Fruit fly (Drosophila melanogaster) whole organism, embryonic: ENCODE data around the gene CG14511.

Experiments used
- Abd-B ChIP-seq: fragments of 200-800 bp; sonication (Bioruptor generic); optimal IDR thresholded peaks from 2 replicates; lab custom pipeline; 2018; ENCODE audit warnings: missing biosample characterization, mild to moderate bottlenecking, missing genetic modification characterization, moderate library complexity
- Adf1 ChIP-seq: fragments of 200-800 bp; sonication (Bioruptor generic); IDR thresholded peaks from 2 replicates; pipeline ENCODE4 v1.3.6; 2022; ENCODE audit warnings: missing biosample characterization, missing genetic modification characterization
- CG12155 ChIP-seq: fragments of 200-800 bp; sonication (Bioruptor generic); optimal IDR thresholded peaks from 3 replicates; lab custom pipeline; 2016; ENCODE audit warnings: missing biosample characterization, missing genetic modification characterization
- CG12942 ChIP-seq: fragments of 200-800 bp; sonication (Bioruptor generic); optimal IDR thresholded peaks from 3 replicates; lab custom pipeline; 2016; ENCODE audit warnings: missing biosample characterization, missing genetic modification characterization
- CG14860 ChIP-seq: fragments of 200-800 bp; sonication (Bioruptor generic); IDR thresholded peaks from 3 replicates; pipeline ENCODE4 v1.3.6; 2022; ENCODE audit warnings: missing biosample characterization, missing genetic modification characterization; ENCODE audit not compliant: partially characterized antibody
- CG14965 ChIP-seq: fragments of 200-800 bp; sonication (Bioruptor generic); optimal IDR thresholded peaks from 2 replicates; lab custom pipeline; 2016; ENCODE audit warnings: missing biosample characterization, missing genetic modification characterization, borderline replicate concordance
- CG1603 ChIP-seq: fragments of 200-800 bp; sonication (Bioruptor generic); optimal IDR thresholded peaks from 2 replicates; lab custom pipeline; 2019; ENCODE audit warnings: missing biosample characterization, mild to moderate bottlenecking, missing genetic modification characterization, moderate library complexity
- CG16815 ChIP-seq: fragments of 200-800 bp; sonication (Bioruptor generic); optimal IDR thresholded peaks from 3 replicates; lab custom pipeline; 2017; ENCODE audit warnings: missing biosample characterization, mild to moderate bottlenecking, missing genetic modification characterization
- CG17912 ChIP-seq: fragments of 200-800 bp; sonication (Bioruptor generic); optimal IDR thresholded peaks from 2 replicates; lab custom pipeline; 2018; ENCODE audit warnings: missing biosample characterization, mild to moderate bottlenecking, missing genetic modification characterization
- CG2120 ChIP-seq: fragments of 200-800 bp; sonication (Bioruptor generic); optimal IDR thresholded peaks from 3 replicates; lab custom pipeline; 2016; ENCODE audit warnings: missing biosample characterization, missing genetic modification characterization
- CG2678 ChIP-seq: fragments of 200-800 bp; sonication (Bioruptor generic); optimal IDR thresholded peaks from 3 replicates; lab custom pipeline; 2019; ENCODE audit warnings: missing biosample characterization, mild to moderate bottlenecking, missing genetic modification characterization, moderate library complexity
- CG3065 ChIP-seq: fragments of 200-800 bp; sonication (Bioruptor generic); optimal IDR thresholded peaks from 2 replicates; lab custom pipeline; 2016; ENCODE audit warnings: missing biosample characterization, missing genetic modification characterization
- CG3281 ChIP-seq: fragments of 200-800 bp; sonication (Bioruptor generic); optimal IDR thresholded peaks from 3 replicates; lab custom pipeline; 2017; ENCODE audit warnings: missing biosample characterization, mild to moderate bottlenecking, missing genetic modification characterization
- CG3726 ChIP-seq: fragments of 200-800 bp; sonication (Bioruptor generic); IDR thresholded peaks from 3 replicates; pipeline ENCODE4, ENCODE4 v1.3.6; 2022; ENCODE audit warnings: missing biosample characterization, missing genetic modification characterization
- CG3838 ChIP-seq: fragments of 200-800 bp; sonication (Bioruptor generic); optimal IDR thresholded peaks from 3 replicates; lab custom pipeline; 2016; ENCODE audit warnings: missing biosample characterization, missing genetic modification characterization
- CG4360 ChIP-seq: fragments of 200-800 bp; sonication (Bioruptor generic); IDR thresholded peaks from 2 replicates; pipeline ENCODE4 v1.3.6; 2022; ENCODE audit warnings: missing biosample characterization, missing genetic modification characterization
- CG4820 ChIP-seq: fragments of 200-800 bp; sonication (Bioruptor generic); optimal IDR thresholded peaks from 3 replicates; lab custom pipeline; 2016; ENCODE audit warnings: missing biosample characterization, missing genetic modification characterization
- CG4854 ChIP-seq: fragments of 200-800 bp; sonication (Bioruptor generic); optimal IDR thresholded peaks from 2 replicates; lab custom pipeline; 2016; ENCODE audit warnings: missing biosample characterization, missing genetic modification characterization, inconsistent platforms
- CG5180 ChIP-seq: fragments of 200-800 bp; sonication (Bioruptor generic); optimal IDR thresholded peaks from 3 replicates; lab custom pipeline; 2017; ENCODE audit warnings: missing biosample characterization, missing genetic modification characterization, mild to moderate bottlenecking, moderate library complexity, missing genetic modification reagents
- CG8388 ChIP-seq: fragments of 200-800 bp; sonication (Bioruptor generic); optimal IDR thresholded peaks from 2 replicates; lab custom pipeline; 2019; ENCODE audit warnings: missing biosample characterization, mild to moderate bottlenecking, missing genetic modification characterization, moderate library complexity
- CG8924 ChIP-seq: fragments of 200-800 bp; optimal IDR thresholded peaks from 3 replicates; lab custom pipeline; 2019; ENCODE audit warnings: missing biosample characterization, mild to moderate bottlenecking, missing genetic modification characterization, moderate library complexity
- CG9609 ChIP-seq: fragments of 200-800 bp; sonication (Bioruptor generic); optimal IDR thresholded peaks from 3 replicates; lab custom pipeline; 2016; ENCODE audit warnings: missing biosample characterization, missing genetic modification characterization
- CG9817 ChIP-seq: fragments of 200-800 bp; sonication (Bioruptor generic); optimal IDR thresholded peaks from 2 replicates; lab custom pipeline; 2018; ENCODE audit warnings: missing biosample characterization, mild to moderate bottlenecking, missing genetic modification characterization, moderate library complexity
- CTCF ChIP-seq: fragments of 200-800 bp; sonication (Bioruptor generic); optimal IDR thresholded peaks from 2 replicates; lab custom pipeline; 2017; ENCODE audit warnings: missing biosample characterization, mild to moderate bottlenecking, missing genetic modification characterization, moderate library complexity
- Dbx ChIP-seq: fragments of 200-800 bp; sonication (Bioruptor generic); IDR thresholded peaks from 3 replicates; pipeline ENCODE4 v1.3.6; 2022; ENCODE audit warnings: missing biosample characterization, missing genetic modification characterization
- Dp ChIP-seq: fragments of 200-800 bp; sonication (Bioruptor generic); optimal IDR thresholded peaks from 2 replicates; lab custom pipeline; 2018; ENCODE audit warnings: missing biosample characterization, mild to moderate bottlenecking, missing genetic modification characterization, moderate library complexity
- E2f1 ChIP-seq: fragments of 200-800 bp; sonication (Bioruptor generic); IDR thresholded peaks from 2 replicates; pipeline ENCODE4 v1.3.6; 2022; ENCODE audit warnings: missing biosample characterization, missing genetic modification characterization
- HLH54F ChIP-seq: fragments of 200-800 bp; sonication (Bioruptor generic); optimal IDR thresholded peaks from 3 replicates; lab custom pipeline; 2016; ENCODE audit warnings: missing biosample characterization, missing genetic modification characterization
- Jarid2 ChIP-seq: fragments of 200-800 bp; sonication (Bioruptor generic); optimal IDR thresholded peaks from 3 replicates; lab custom pipeline; 2017; ENCODE audit warnings: mild to moderate bottlenecking, missing biosample characterization, missing genetic modification reagents, missing genetic modification characterization
- Mad ChIP-seq: fragments of 200-800 bp; sonication (Bioruptor generic); optimal IDR thresholded peaks from 2 replicates; lab custom pipeline; 2016; ENCODE audit warnings: missing biosample characterization, missing genetic modification characterization
- Pdp1 ChIP-seq, 2 experiments: fragments of 200-800 bp; sonication (Bioruptor generic); optimal IDR thresholded peaks; 3 replicates each; lab custom pipeline; 2016; ENCODE audit warnings: missing biosample characterization in 2 of 2, missing genetic modification characterization in 2 of 2, mild to moderate bottlenecking in 1 of 2, moderate library complexity in 1 of 2
- Rfx ChIP-seq: fragments of 200-800 bp; sonication (Bioruptor generic); IDR thresholded peaks from 2 replicates; pipeline ENCODE4 v1.3.6; 2022; ENCODE audit warnings: missing biosample characterization, missing genetic modification characterization
- Ssrp ChIP-seq: fragments of 200-800 bp; sonication (Bioruptor generic); optimal IDR thresholded peaks from 2 replicates; lab custom pipeline; 2018; ENCODE audit warnings: missing biosample characterization, mild to moderate bottlenecking, missing genetic modification characterization, moderate library complexity
- disco-r ChIP-seq: fragments of 200-800 bp; sonication (Bioruptor generic); optimal IDR thresholded peaks from 2 replicates; lab custom pipeline; 2016; ENCODE audit warnings: missing biosample characterization, missing genetic modification characterization
- en ChIP-seq: fragments of 200-800 bp; sonication (Bioruptor generic); optimal IDR thresholded peaks from 2 replicates; lab custom pipeline; 2016; ENCODE audit warnings: missing biosample characterization, missing genetic modification characterization
- gcm ChIP-seq: fragments of 200-800 bp; sonication (Bioruptor generic); optimal IDR thresholded peaks from 2 replicates; lab custom pipeline; 2019; ENCODE audit warnings: missing biosample characterization, mild to moderate bottlenecking, missing genetic modification characterization, moderate library complexity
- gfzf ChIP-seq: fragments of 200-800 bp; sonication (Bioruptor generic); optimal IDR thresholded peaks from 2 replicates; lab custom pipeline; 2016; ENCODE audit warnings: missing biosample characterization, mild to moderate bottlenecking, missing genetic modification characterization, moderate library complexity
- hb ChIP-seq: fragments of 200-800 bp; sonication (Bioruptor generic); IDR thresholded peaks from 3 replicates; pipeline ENCODE4 v1.3.6; 2022; ENCODE audit warnings: missing biosample characterization, missing genetic modification characterization; ENCODE audit not compliant: partially characterized antibody
- ken ChIP-seq: fragments of 200-800 bp; sonication (Bioruptor generic); IDR thresholded peaks from 3 replicates; pipeline ENCODE4 v1.3.6; 2022; ENCODE audit warnings: missing biosample characterization, missing genetic modification characterization
- lilli ChIP-seq: fragments of 200-800 bp; sonication (Bioruptor generic); optimal IDR thresholded peaks from 3 replicates; lab custom pipeline; 2016; ENCODE audit warnings: missing biosample characterization, missing genetic modification characterization
- peb ChIP-seq: fragments of 200-800 bp; sonication (Bioruptor generic); IDR thresholded peaks from 2 replicates; pipeline ENCODE4 v1.3.6; 2022; ENCODE audit warnings: missing biosample characterization, missing genetic modification characterization
- phol ChIP-seq: fragments of 200-800 bp; sonication (Bioruptor generic); optimal IDR thresholded peaks from 3 replicates; lab custom pipeline; 2018; ENCODE audit warnings: missing biosample characterization, mild to moderate bottlenecking, missing genetic modification characterization, moderate library complexity
- pros ChIP-seq: fragments of 200-800 bp; sonication (Bioruptor generic); optimal IDR thresholded peaks from 3 replicates; lab custom pipeline; 2019; ENCODE audit warnings: missing biosample characterization, mild to moderate bottlenecking, missing genetic modification characterization, moderate library complexity
- repo ChIP-seq: fragments of 200-800 bp; sonication (Bioruptor generic); optimal IDR thresholded peaks from 2 replicates; lab custom pipeline; 2016; ENCODE audit warnings: missing biosample characterization, missing genetic modification characterization
- row ChIP-seq: fragments of 200-800 bp; sonication (Bioruptor generic); IDR thresholded peaks from 3 replicates; pipeline ENCODE4 v1.3.6; 2022; ENCODE audit warnings: missing biosample characterization, missing genetic modification characterization
- stc ChIP-seq: fragments of 200-800 bp; sonication (Bioruptor generic); IDR thresholded peaks from 2 replicates; pipeline ENCODE4 v1.3.6; 2022; ENCODE audit warnings: missing biosample characterization, missing genetic modification characterization
- toy ChIP-seq: fragments of 200-800 bp; sonication (Bioruptor generic); IDR thresholded peaks from 2 replicates; pipeline ENCODE4 v1.3.6; 2022; ENCODE audit warnings: missing biosample characterization, missing genetic modification characterization
- tup ChIP-seq: fragments of 200-800 bp; sonication (Bioruptor generic); optimal IDR thresholded peaks from 2 replicates; lab custom pipeline; 2016; ENCODE audit warnings: missing biosample characterization, mild to moderate bottlenecking, missing genetic modification characterization, moderate library complexity
- unpg ChIP-seq: fragments of 200-800 bp; sonication (Bioruptor generic); optimal IDR thresholded peaks from 3 replicates; lab custom pipeline; 2018; ENCODE audit warnings: missing biosample characterization, mild to moderate bottlenecking, missing genetic modification characterization, moderate library complexity
- zen2 ChIP-seq: fragments of 200-800 bp; sonication (Bioruptor generic); IDR thresholded peaks from 3 replicates; pipeline ENCODE4 v1.3.6; 2022; ENCODE audit warnings: missing biosample characterization, missing genetic modification characterization; ENCODE audit not compliant: partially characterized antibody
- zf30C ChIP-seq: fragments of 200-800 bp; sonication (Bioruptor generic); optimal IDR thresholded peaks from 3 replicates; lab custom pipeline; 2018; ENCODE audit warnings: missing biosample characterization, mild to moderate bottlenecking, missing genetic modification characterization

The CG14511 gene

DNA sequence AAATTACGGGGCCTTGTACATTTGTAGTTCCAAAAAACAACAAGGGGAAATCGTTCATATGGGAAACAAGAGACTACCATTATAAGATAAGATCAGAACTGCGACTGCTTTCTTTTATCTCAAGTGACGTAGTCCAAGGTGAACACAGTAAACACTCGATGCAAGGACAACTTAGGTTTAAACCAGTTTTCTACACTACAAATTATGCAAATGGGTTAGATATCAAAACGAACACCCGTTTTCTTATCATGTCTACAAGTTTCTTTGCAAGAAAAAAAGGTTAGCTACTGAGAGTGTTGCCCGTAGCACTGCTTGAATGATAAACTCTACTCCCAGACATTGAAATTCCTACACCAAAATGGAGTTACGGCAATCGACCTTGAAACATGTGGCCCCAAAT, 22.6 kb downstream of the CG14511 start (continued):
- no peak for TF ChIP-seq tup (GFP tag; lab: Kevin White, UChicago)
- no peak for TF ChIP-seq Mad (GFP tag; lab: Kevin White, UChicago)
- no peak for TF ChIP-seq CG4854
- peak; percentile 68 for TF ChIP-seq E2f1 (GFP tag; lab: Robert Waterston, UW)
- TF ChIP-seq CG1603 (tag; lab: Kevin White, UChicago), result peak; percentile 86
- no peak for TF ChIP-seq zf30C (GFP tag; lab: Kevin White, UChicago)
- no peak for TF ChIP-seq Adf1
- TF ChIP-seq CG5180, result no peak
- no peak for TF ChIP-seq CG3065
- no peak for TF ChIP-seq CTCF (GFP tag; lab: Kevin White, UChicago)
- peak; percentile 71 for TF ChIP-seq CG2120 (GFP tag; lab: Kevin White, UChicago)
- TF ChIP-seq Abd-B, result peak; percentile 53
- TF ChIP-seq CG14965, result no peak
- peak; percentile 58 for TF ChIP-seq CG8924
- TF ChIP-seq Rfx (GFP tag; lab: Robert Waterston, UW), result peak; percentile 84
- TF ChIP-seq CG9609 (GFP tag; lab: Kevin White, UChicago), result peak; percentile 4
- TF ChIP-seq HLH54F (GFP tag; lab: Kevin White, UChicago), result peak; percentile 52
- peak; percentile 72 for TF ChIP-seq CG2678 (tag; lab: Kevin White, UChicago)
- TF ChIP-seq ken (GFP tag; lab: Robert Waterston, UW), result peak; percentile 87
- TF ChIP-seq stc (GFP tag; lab: Robert Waterston, UW), result peak; percentile 72
- TF ChIP-seq hb (GFP tag; lab: Robert Waterston, UW), result no peak
- TF ChIP-seq phol (tag; lab: Kevin White, UChicago), result peak; percentile 70
- peak; percentile 49 for TF ChIP-seq CG4820 (GFP tag; lab: Kevin White, UChicago)
- TF ChIP-seq en (GFP tag; lab: Kevin White, UChicago), result peak; percentile 18
- TF ChIP-seq CG12155, result peak; percentile 62
- peak; percentile 48; the same call in 1 of the 2 replicates for TF ChIP-seq peb (GFP tag; lab: Robert Waterston, UW)
- 0 out of 3 replicates have a peak, but pooled peaks have one; percentile 56 for TF ChIP-seq CG3726 (GFP tag; lab: Robert Waterston, UW)
- TF ChIP-seq Ssrp, result peak; percentile 41
- TF ChIP-seq gfzf (GFP tag; lab: Kevin White, UChicago), result no peak
- no peak for TF ChIP-seq CG4360 (GFP tag; lab: Robert Waterston, UW)
- peak; percentile 71 for TF ChIP-seq CG8388 (GFP tag; lab: Kevin White, UChicago)
- no peak for TF ChIP-seq pros
- peak; percentile 78 for TF ChIP-seq unpg (GFP tag; lab: Kevin White, UChicago)
- peak; percentile 54 for TF ChIP-seq CG16815 (GFP tag; lab: Kevin White, UChicago)
- TF ChIP-seq Pdp1 (GFP tag; optimal IDR thresholded peaks at IDR 0.05; lab: Kevin White, UChicago), result peak; percentile 69 to 76
- no peak for TF ChIP-seq CG14860 (GFP tag; lab: Robert Waterston, UW)
- TF ChIP-seq zen2 (GFP tag; lab: Robert Waterston, UW), result no peak
- peak; percentile 77 for TF ChIP-seq row
- no peak for TF ChIP-seq CG3838 (GFP tag; lab: Kevin White, UChicago)
- no peak for TF ChIP-seq toy
- TF ChIP-seq CG9817 (tag; lab: Kevin White, UChicago), result peak; percentile 57
- peak; percentile 26 for TF ChIP-seq CG12942 (GFP tag; lab: Kevin White, UChicago)
- peak; percentile 68; the same call in 2 of the 3 replicates for TF ChIP-seq Dbx (GFP tag; lab: Robert Waterston, UW)
- peak; percentile 24 for TF ChIP-seq repo (GFP tag; lab: Kevin White, UChicago)
- peak; percentile 71 for TF ChIP-seq lilli (GFP tag; lab: Kevin White, UChicago)
- peak; percentile 39 for TF ChIP-seq CG3281 (GFP tag; lab: Kevin White, UChicago)
- no peak for TF ChIP-seq Dp (GFP tag; lab: Kevin White, UChicago)
- no peak for TF ChIP-seq CG17912
- TF ChIP-seq disco-r (GFP tag; lab: Kevin White, UChicago), result no peak
- peak; percentile 34 for TF ChIP-seq gcm (GFP tag; lab: Kevin White, UChicago)
- no peak for TF ChIP-seq Jarid2 (GFP tag; lab: Kevin White, UChicago)
